Fruit fly (Drosophila melanogaster) whole organism, adult: ENCODE results near the gene DCTN5-p25.

Source experiments
- Mnt ChIP-seq: fragments of 200-800 bp; sonication (Bioruptor generic); optimal IDR thresholded peaks from 2 replicates; lab custom pipeline; 2016; ENCODE audit warnings: missing biosample characterization, mild to moderate bottlenecking, missing genetic modification characterization
- ovo ChIP-seq: fragments of 200-800 bp; sonication (Bioruptor generic); optimal IDR thresholded peaks from 2 replicates; lab custom pipeline; 2016; ENCODE audit warnings: missing biosample characterization, missing genetic modification characterization
- toe ChIP-seq: fragments of 200-800 bp; sonication (Bioruptor generic); optimal IDR thresholded peaks from 2 replicates; lab custom pipeline; 2016; ENCODE audit warnings: missing biosample characterization, missing genetic modification characterization

dm6 chr2L:15016031-15016430, 10.5 kb downstream of the DCTN5-p25 start, which contains the start of gene GABA-B-R1:
- no peak for TF ChIP-seq toe (GFP tag; lab: Kevin White, UChicago)
- no peak for TF ChIP-seq Mnt (GFP tag; lab: Kevin White, UChicago)
- no peak for TF ChIP-seq ovo (GFP tag; lab: Kevin White, UChicago)
